Fruit fly (Drosophila melanogaster): ENCODE data around the gene promL.
A peak's percentile ranks its signal among the peaks of the same experiment; 100 is the strongest.

promL gene

dm6 chr3L:3164951-3165350 lies 37.4 kb upstream of the promL start, which contains the start of gene CG32280 (continued):
- TF ChIP-seq ss (GFP tag; optimal IDR thresholded peaks at IDR 0.05) (no peak), Met (GFP tag; optimal IDR thresholded peaks at IDR 0.05) (no peak), Eip93F (GFP tag; optimal IDR thresholded peaks at IDR 0.05) (no peak), Hr39 (GFP tag; optimal IDR thresholded peaks at IDR 0.05) (peak; percentile 33), fkh (GFP tag; optimal IDR thresholded peaks at IDR 0.05) (no peak), CG6792 (GFP tag; optimal IDR thresholded peaks at IDR 0.05) (peak; percentile 5), dac (GFP tag; optimal IDR thresholded peaks at IDR 0.05) (no peak), esn (GFP tag; optimal IDR thresholded peaks at IDR 0.05) (peak; percentile 48), achi (GFP tag; optimal IDR thresholded peaks at IDR 0.05) (no peak), Ets21C (GFP tag; optimal IDR thresholded peaks at IDR 0.05) (peak; percentile 20), CG8632 (GFP tag; optimal IDR thresholded peaks at IDR 0.05) (no peak), Blimp-1 (GFP tag; optimal IDR thresholded peaks at IDR 0.05) (no peak), CG6854 (GFP tag; optimal IDR thresholded peaks at IDR 0.05) (no peak), Hr38 (GFP tag; optimal IDR thresholded peaks at IDR 0.05) (no peak), CG6276 (GFP tag; optimal IDR thresholded peaks at IDR 0.05) (no peak), Ets96B (tag; optimal IDR thresholded peaks at IDR 0.05) (no peak), CG9139 (GFP tag; optimal IDR thresholded peaks at IDR 0.05) (no peak), CG7368 (GFP tag; optimal IDR thresholded peaks at IDR 0.05) (no peak), Smox (GFP tag; optimal IDR thresholded peaks at IDR 0.05) (no peak), dsx (GFP tag; optimal IDR thresholded peaks at IDR 0.05; ENCODE audit: poor library complexity, severe bottlenecking) (no peak)

- TF ChIP-seq CG8319 (GFP tag; optimal IDR thresholded peaks at IDR 0.05) (no peak), CG10631 (GFP tag; optimal IDR thresholded peaks at IDR 0.05) (no peak), CG6276 (GFP tag; optimal IDR thresholded peaks at IDR 0.05) (no peak), svp (GFP tag) (no peak), topi (GFP tag; optimal IDR thresholded peaks at IDR 0.05) (no peak), CG1621 (tag; optimal IDR thresholded peaks at IDR 0.05) (no peak), Lpt (GFP tag; optimal IDR thresholded peaks at IDR 0.05) (no peak), CG16779 (tag; optimal IDR thresholded peaks at IDR 0.05) (no peak), spab (GFP tag; optimal IDR thresholded peaks at IDR 0.05) (no peak), Gug (GFP tag; IDR thresholded peaks at IDR 0.05) (no peak), CG7368 (GFP tag; optimal IDR thresholded peaks at IDR 0.05) (no peak), CG3032 (tag; optimal IDR thresholded peaks at IDR 0.05) (no peak)
Measured at dm6 chr3L:3162584-3162983, 35.1 kb upstream of the promL start.

DNA sequence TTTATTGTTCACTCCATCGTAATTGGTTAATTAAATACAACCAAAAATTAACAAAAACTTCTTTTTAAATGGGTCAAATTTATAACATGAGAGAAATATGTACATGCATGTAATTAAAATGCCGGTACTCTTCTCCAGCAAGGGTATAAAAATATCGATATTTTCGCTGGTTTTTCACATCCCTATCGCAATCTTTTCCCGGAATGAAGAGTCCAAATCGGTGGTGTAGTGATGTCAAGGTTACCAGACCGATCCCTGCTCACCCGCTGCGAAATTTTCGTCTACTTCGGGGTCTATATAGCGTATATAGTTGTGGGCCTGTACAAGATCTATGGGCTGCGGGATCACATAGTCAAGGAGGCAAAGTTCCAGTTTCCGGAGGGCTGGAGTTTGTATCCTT lies 34.4 kb upstream of the promL start, which contains the start of gene rasp:
TSS of gene rasp (plus strand) at position 213 of the 400 bp plus-strand sequence.
- TF ChIP-seq CG31627 (GFP tag; optimal IDR thresholded peaks at IDR 0.05): no peak
- no peak for TF ChIP-seq vri (GFP tag; optimal IDR thresholded peaks at IDR 0.05)
- peak; percentile 90 for TF ChIP-seq CG1621 (tag; optimal IDR thresholded peaks at IDR 0.05)
- TF ChIP-seq OdsH (GFP tag; optimal IDR thresholded peaks at IDR 0.05): no peak

DNA sequence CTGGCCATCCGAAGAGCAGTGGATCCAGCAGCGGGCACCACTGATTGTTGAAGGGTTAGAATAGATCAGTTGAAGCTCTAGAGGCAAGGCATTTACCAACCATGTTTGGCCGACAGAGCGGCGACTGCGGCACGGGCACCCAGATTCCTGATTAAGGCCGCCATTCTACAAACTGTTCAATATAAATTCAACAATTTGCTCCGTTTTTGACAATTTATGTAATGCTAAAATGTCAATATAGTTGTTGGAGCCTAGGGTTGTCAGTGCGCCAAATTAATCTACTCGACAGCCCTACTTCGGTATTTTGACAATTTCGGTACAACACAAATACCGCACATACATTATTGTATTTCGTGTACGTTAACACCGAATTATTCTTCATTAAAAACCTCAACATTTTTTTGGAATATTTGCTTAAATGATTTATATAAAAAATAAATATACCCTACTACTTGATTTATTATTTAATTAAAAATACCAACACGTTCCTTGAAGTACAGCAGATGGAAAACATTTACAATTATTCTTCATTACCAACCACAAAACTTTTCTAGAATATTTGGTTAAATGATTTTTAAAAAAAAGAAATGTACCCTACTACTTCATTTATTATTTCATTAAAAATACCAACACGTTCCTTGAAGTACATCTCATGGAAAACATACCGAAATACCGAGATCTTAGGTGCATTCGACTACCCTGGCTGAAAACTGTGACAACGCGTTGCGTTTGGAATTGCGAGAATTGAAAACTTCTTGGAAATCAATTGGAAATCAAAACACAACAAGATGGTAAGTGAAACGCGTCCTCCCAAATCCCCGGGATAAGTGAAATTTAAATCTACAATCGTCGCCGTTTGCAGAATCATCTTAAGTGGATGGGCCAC lies 32.0 kb upstream of the promL start, which contains the start of the genes ND-30 and CG15812:
TSS of gene ND-30 (minus strand) at position 270 of the 886 bp plus-strand sequence.
TSS of gene CG15812 (plus strand) at position 683 of the 886 bp plus-strand sequence.
- TF ChIP-seq Hr39 (GFP tag; optimal IDR thresholded peaks at IDR 0.05) (no peak), CG6854 (GFP tag; optimal IDR thresholded peaks at IDR 0.05) (no peak), Eip93F (GFP tag; optimal IDR thresholded peaks at IDR 0.05) (no peak), CG8319 (GFP tag; optimal IDR thresholded peaks at IDR 0.05) (no peak), Ets21C (GFP tag; optimal IDR thresholded peaks at IDR 0.05) (no peak), CG3032 (tag; optimal IDR thresholded peaks at IDR 0.05) (peak; percentile 14), CG8119 (GFP tag; IDR thresholded peaks at IDR 0.05) (no peak), dsx (GFP tag; optimal IDR thresholded peaks at IDR 0.05; ENCODE audit: poor library complexity, severe bottlenecking) (no peak), esn (GFP tag; optimal IDR thresholded peaks at IDR 0.05) (peak; percentile 48), CG6808 (GFP tag; optimal IDR thresholded peaks at IDR 0.05) (no peak), Gug (GFP tag; IDR thresholded peaks at IDR 0.05) (no peak), acj6 (GFP tag; optimal IDR thresholded peaks at IDR 0.05) (no peak), cyc (GFP tag; optimal IDR thresholded peaks at IDR 0.05) (peak; percentile 21), CG11902 (GFP tag; optimal IDR thresholded peaks at IDR 0.05) (no peak)
